Worm (Caenorhabditis elegans) whole organism, L3 larva: ENCODE results near the gene F47B7.4.

Experiments
- R02D3.7 ChIP-seq: fragments of 150-350 bp; optimal IDR thresholded peaks from 2 replicates; lab custom pipeline; 2014; ENCODE audit warnings: missing biosample characterization, missing genetic modification characterization
- ZK546.5 ChIP-seq: sonication (generic microtip); optimal IDR thresholded peaks from 2 replicates; lab custom pipeline; 2017; ENCODE audit warnings: missing biosample characterization, missing genetic modification characterization
- aly-2 ChIP-seq: fragments of 150-350 bp; optimal IDR thresholded peaks from 2 replicates; lab custom pipeline; 2014; ENCODE audit warnings: missing biosample characterization, missing genetic modification characterization
- ama-1 ChIP-seq: fragments of 150-350 bp; optimal IDR thresholded peaks from 2 replicates; lab custom pipeline; 2018
- ceh-16 ChIP-seq: sonication (generic microtip); optimal IDR thresholded peaks from 2 replicates; lab custom pipeline; 2017; ENCODE audit warnings: missing biosample characterization, missing genetic modification characterization
- ceh-28 ChIP-seq: fragments of 150-350 bp; optimal IDR thresholded peaks from 2 replicates; lab custom pipeline; 2014; ENCODE audit warnings: missing biosample characterization, missing genetic modification reagents, missing genetic modification characterization
- daf-12 ChIP-seq: fragments of 150-350 bp; optimal IDR thresholded peaks from 2 replicates; lab custom pipeline; 2014; ENCODE audit warnings: missing biosample characterization, missing genetic modification reagents, missing genetic modification characterization
- egl-27 ChIP-seq: sonication (generic microtip); optimal IDR thresholded peaks from 4 replicates; lab custom pipeline; 2017; ENCODE audit warnings: missing biosample characterization, missing genetic modification reagents, missing genetic modification characterization
- elt-1 ChIP-seq: fragments of 150-350 bp; optimal IDR thresholded peaks from 2 replicates; lab custom pipeline; 2014; ENCODE audit warnings: missing biosample characterization, missing genetic modification characterization
- elt-2 ChIP-seq: sonication (generic microtip); optimal IDR thresholded peaks from 2 replicates; lab custom pipeline; 2016; ENCODE audit warnings: missing genetic modification reagents, mild to moderate bottlenecking, missing genetic modification characterization, missing compliant biosample characterization
- elt-3 ChIP-seq, 3 experiments: fragments of 150-350 bp in 1 of 3; sonication (generic microtip) in 2 of 3; optimal IDR thresholded peaks; 2 replicates in 2 of 3; 4 replicates in 1 of 3; lab custom pipeline; 2014 to 2017; ENCODE audit warnings: missing biosample characterization in 3 of 3, missing genetic modification characterization in 3 of 3
- eor-1 ChIP-seq, 2 experiments: fragments of 150-350 bp; optimal IDR thresholded peaks; 2 replicates each; lab custom pipeline; 2014 to 2018; ENCODE audit warnings: missing biosample characterization in 2 of 2, missing genetic modification characterization in 2 of 2
- fkh-2 ChIP-seq: fragments of 150-350 bp; optimal IDR thresholded peaks from 2 replicates; lab custom pipeline; 2014; ENCODE audit warnings: missing biosample characterization, missing genetic modification reagents, missing genetic modification characterization
- fos-1 ChIP-seq: fragments of 150-350 bp; optimal IDR thresholded peaks from 2 replicates; lab custom pipeline; 2014; ENCODE audit warnings: missing biosample characterization, missing genetic modification characterization
- jun-1 ChIP-seq: fragments of 150-350 bp; optimal IDR thresholded peaks from 2 replicates; lab custom pipeline; 2014; ENCODE audit warnings: missing biosample characterization, missing genetic modification reagents, missing genetic modification characterization
- lin-15B ChIP-seq: fragments of 150-350 bp; optimal IDR thresholded peaks from 2 replicates; lab custom pipeline; 2014; ENCODE audit warnings: missing biosample characterization, missing genetic modification characterization
- lin-39 ChIP-seq: fragments of 150-350 bp; optimal IDR thresholded peaks from 2 replicates; lab custom pipeline; 2018; ENCODE audit warnings: missing biosample characterization, missing genetic modification reagents, missing genetic modification characterization
- lsy-12 ChIP-seq: sonication (generic microtip); optimal IDR thresholded peaks from 2 replicates; lab custom pipeline; 2016; ENCODE audit warnings: mild to moderate bottlenecking, missing genetic modification characterization, missing compliant biosample characterization
- mdl-1 ChIP-seq: fragments of 150-350 bp; optimal IDR thresholded peaks from 2 replicates; lab custom pipeline; 2014; ENCODE audit warnings: missing biosample characterization, missing genetic modification characterization
- nfya-1 ChIP-seq: sonication (generic microtip); optimal IDR thresholded peaks from 2 replicates; lab custom pipeline; 2017; ENCODE audit warnings: missing genetic modification characterization, mild to moderate bottlenecking, missing compliant biosample characterization, antibody characterized with exemption, moderate library complexity; ENCODE audit not compliant: insufficient read depth
- nhr-12 ChIP-seq: fragments of 150-350 bp; optimal IDR thresholded peaks from 2 replicates; lab custom pipeline; 2014; ENCODE audit warnings: missing biosample characterization, missing genetic modification characterization
- nhr-23 ChIP-seq: fragments of 150-350 bp; optimal IDR thresholded peaks from 2 replicates; lab custom pipeline; 2014; ENCODE audit warnings: missing biosample characterization, missing genetic modification reagents, missing genetic modification characterization
- nhr-237 ChIP-seq: fragments of 150-350 bp; optimal IDR thresholded peaks from 2 replicates; lab custom pipeline; 2014; ENCODE audit warnings: missing biosample characterization, missing genetic modification characterization
- nhr-25 ChIP-seq: sonication (generic microtip); optimal IDR thresholded peaks from 2 replicates; lab custom pipeline; 2017; ENCODE audit warnings: missing biosample characterization, missing genetic modification characterization
- nhr-67 ChIP-seq: fragments of 150-350 bp; optimal IDR thresholded peaks from 2 replicates; lab custom pipeline; 2014; ENCODE audit warnings: missing biosample characterization, missing genetic modification characterization
- nhr-76 ChIP-seq: fragments of 150-350 bp; sonication (generic microtip); optimal IDR thresholded peaks from 5 replicates; lab custom pipeline; 2014; ENCODE audit warnings: missing biosample characterization, missing genetic modification characterization
- nhr-77 ChIP-seq: fragments of 150-350 bp; optimal IDR thresholded peaks from 2 replicates; lab custom pipeline; 2014; ENCODE audit warnings: missing biosample characterization, missing genetic modification characterization
- pha-4 ChIP-seq: fragments of 150-350 bp; optimal IDR thresholded peaks from 2 replicates; lab custom pipeline; 2014; ENCODE audit warnings: missing biosample characterization, missing genetic modification reagents, missing genetic modification characterization
- pqm-1 ChIP-seq: fragments of 150-350 bp; optimal IDR thresholded peaks from 2 replicates; lab custom pipeline; 2017; ENCODE audit warnings: missing biosample characterization, missing genetic modification characterization, inconsistent platforms
- sea-2 ChIP-seq: fragments of 150-350 bp; sonication (generic microtip); optimal IDR thresholded peaks from 4 replicates; lab custom pipeline; 2014; ENCODE audit warnings: missing biosample characterization, missing genetic modification reagents, missing genetic modification characterization
- skn-1 ChIP-seq: fragments of 150-350 bp; optimal IDR thresholded peaks from 2 replicates; lab custom pipeline; 2014; ENCODE audit warnings: missing biosample characterization, missing genetic modification characterization
- snpc-4 ChIP-seq: fragments of 150-350 bp; optimal IDR thresholded peaks from 2 replicates; lab custom pipeline; 2014; ENCODE audit warnings: missing biosample characterization, missing genetic modification characterization
- unc-39 ChIP-seq: sonication (generic microtip); optimal IDR thresholded peaks from 4 replicates; lab custom pipeline; 2017; ENCODE audit warnings: missing biosample characterization, missing genetic modification characterization
- unc-62 ChIP-seq: fragments of 150-350 bp; sonication (generic microtip); optimal IDR thresholded peaks from 4 replicates; lab custom pipeline; 2014; ENCODE audit warnings: missing biosample characterization, missing genetic modification reagents, missing genetic modification characterization
- zag-1 ChIP-seq: fragments of 150-350 bp; optimal IDR thresholded peaks from 2 replicates; lab custom pipeline; 2014; ENCODE audit warnings: missing biosample characterization, missing genetic modification characterization
- ztf-11 ChIP-seq: fragments of 150-350 bp; optimal IDR thresholded peaks from 2 replicates; lab custom pipeline; 2014; ENCODE audit warnings: missing biosample characterization, missing genetic modification characterization
- ztf-4 ChIP-seq: fragments of 150-350 bp; optimal IDR thresholded peaks from 2 replicates; lab custom pipeline; 2014; ENCODE audit warnings: missing biosample characterization, missing genetic modification characterization

F47B7.4 gene

DNA sequence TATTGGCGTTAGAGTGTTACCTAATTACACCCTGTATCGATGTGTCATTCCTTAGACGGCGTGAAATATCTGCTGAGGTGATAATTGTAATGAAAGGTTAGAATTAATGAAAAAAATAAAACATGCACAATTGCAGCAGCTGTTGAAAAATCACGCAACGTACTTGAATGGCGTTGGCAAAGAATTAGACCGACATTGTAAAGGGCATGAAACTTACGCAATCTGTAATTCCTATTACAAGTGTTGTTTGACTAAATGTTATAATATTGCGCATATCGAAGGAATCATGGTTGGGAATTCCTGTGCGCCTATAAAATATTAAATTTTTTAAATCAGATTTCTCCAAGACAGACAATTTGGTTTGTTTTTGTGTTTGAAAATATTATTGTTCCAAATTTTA, 32.7 kb downstream of the F47B7.4 start, which contains the start of gene tag-18:
tag-18 (minus strand) TSS at position 305 of the 400 bp plus-strand sequence.
- TF ChIP-seq lin-15B (no peak), mdl-1 (tag; lab: Kevin White, UChicago) (no peak), ztf-11 (tag; lab: Kevin White, UChicago) (no peak)
- TF ChIP-seq, all 47 proteins: peak for 0

DNA sequence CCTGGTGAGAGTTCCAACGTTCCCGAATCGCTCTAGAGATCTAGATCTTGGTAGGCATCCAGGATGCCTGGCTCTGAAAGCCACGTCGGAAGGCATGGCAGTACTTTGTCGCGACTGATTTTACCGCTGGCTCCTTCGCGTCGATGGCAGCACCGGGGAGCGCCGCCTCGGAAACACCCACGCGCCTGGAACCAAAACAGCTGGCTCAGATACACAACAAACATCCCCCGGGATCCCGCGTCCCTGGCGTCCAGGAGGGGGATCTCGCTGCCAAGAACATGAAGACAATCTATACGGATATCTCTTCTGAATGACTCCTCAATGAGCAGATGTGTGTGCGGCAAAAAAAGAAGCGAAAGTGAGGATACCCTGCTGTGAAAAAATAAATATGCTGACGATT, 33.1 kb downstream of the F47B7.4 start:
- no peak for TF ChIP-seq ama-1 (lab: Kevin White, UChicago)
- TF ChIP-seq eor-1 (tag; optimal IDR thresholded peaks at IDR 0.05; lab: Kevin White, UChicago) = no peak
- TF ChIP-seq ceh-16 (tag; lab: Kevin White, UChicago) = no peak
- TF ChIP-seq lin-39 = no peak
- TF ChIP-seq ceh-28 (tag; lab: Kevin White, UChicago) = no peak
- no peak for TF ChIP-seq nhr-23
- no peak for TF ChIP-seq pqm-1 (tag; lab: Kevin White, UChicago)
- TF ChIP-seq ztf-11 (tag; lab: Kevin White, UChicago) = no peak
- no peak for TF ChIP-seq elt-2
- TF ChIP-seq egl-27 (tag; lab: Kevin White, UChicago) = no peak
- TF ChIP-seq nhr-77 (tag; lab: Kevin White, UChicago) = no peak
- no peak for TF ChIP-seq fos-1 (tag; lab: Kevin White, UChicago)
- TF ChIP-seq nhr-25 (tag; lab: Kevin White, UChicago) = no peak
- no peak for TF ChIP-seq ZK546.5 (tag; lab: Kevin White, UChicago)
- no peak for TF ChIP-seq elt-3 (tag; optimal IDR thresholded peaks at IDR 0.05; lab: Kevin White, UChicago)
- TF ChIP-seq skn-1 (tag; lab: Kevin White, UChicago) = no peak
- no peak for TF ChIP-seq pha-4
- TF ChIP-seq unc-62 (GFP tag; lab: Kevin White, UChicago) = no peak

DNA sequence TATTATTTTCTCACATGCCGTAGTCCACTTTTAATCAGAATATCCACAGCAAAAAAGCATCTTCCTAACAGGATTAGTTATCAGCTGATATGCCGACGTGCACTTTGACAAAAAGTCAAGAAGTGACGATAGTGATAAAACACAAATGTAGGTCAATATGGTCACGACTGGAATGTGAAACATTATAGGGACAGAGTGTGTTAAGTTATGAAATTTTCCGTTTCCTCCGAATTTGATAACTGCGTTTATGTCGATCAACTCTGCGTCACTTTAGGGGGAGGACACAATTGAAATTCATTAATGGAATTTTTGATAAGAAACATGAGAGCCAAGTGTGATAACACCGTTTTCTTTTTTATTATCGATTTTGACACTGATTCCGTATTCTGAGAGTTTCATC, 37.5 kb downstream of the F47B7.4 start, which contains the start of gene aex-4:
aex-4 (plus strand) TSS at position 312 of the 400 bp plus-strand sequence.
- TF ChIP-seq elt-2 (peak; percentile 97), jun-1 (peak; percentile 45), pqm-1 (tag; lab: Kevin White, UChicago) (peak; percentile 96), lsy-12 (tag; lab: Kevin White, UChicago) (no peak), nhr-25 (tag; lab: Kevin White, UChicago) (no peak), ceh-16 (tag; lab: Kevin White, UChicago) (no peak), R02D3.7 (tag; lab: Kevin White, UChicago) (no peak)

DNA sequence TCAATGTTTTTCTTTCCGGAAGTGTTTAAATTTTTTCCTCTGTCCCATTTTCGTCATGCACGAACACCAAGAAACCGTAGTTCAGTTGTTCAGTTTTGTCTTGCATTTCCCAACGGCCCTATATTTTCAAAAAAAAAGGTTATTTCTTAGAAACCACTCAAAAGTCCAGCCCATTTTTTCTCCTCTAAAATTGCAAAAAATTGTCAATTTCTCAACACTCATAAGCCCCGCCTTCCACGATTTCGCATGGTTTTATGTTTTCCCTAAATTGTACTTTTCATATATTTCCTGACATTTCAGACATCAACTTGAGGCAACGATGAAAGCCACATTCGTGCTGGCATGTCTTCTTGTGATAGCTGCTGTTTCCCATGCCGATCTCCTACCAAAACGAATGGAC, 39.2 kb downstream of the F47B7.4 start, which contains the start of gene nlp-1:
nlp-1 (plus strand) TSS at position 301 of the 400 bp plus-strand sequence.
- TF ChIP-seq snpc-4 (tag; lab: Kevin White, UChicago) (no peak), daf-12 (tag; lab: Kevin White, UChicago) (no peak), elt-1 (tag; lab: Kevin White, UChicago) (no peak), jun-1 (no peak), ztf-4 (no peak), elt-2 (no peak), ceh-28 (tag; lab: Kevin White, UChicago) (no peak), nhr-67 (tag; lab: Kevin White, UChicago) (no peak), elt-3 (tag; optimal IDR thresholded peaks at IDR 0.05; lab: Kevin White, UChicago) (no peak), zag-1 (tag; lab: Kevin White, UChicago) (no peak), egl-27 (tag; lab: Kevin White, UChicago) (no peak), lin-15B (no peak), pqm-1 (tag; lab: Kevin White, UChicago) (no peak)
- TF ChIP-seq, all 47 proteins: peak for 0

DNA sequence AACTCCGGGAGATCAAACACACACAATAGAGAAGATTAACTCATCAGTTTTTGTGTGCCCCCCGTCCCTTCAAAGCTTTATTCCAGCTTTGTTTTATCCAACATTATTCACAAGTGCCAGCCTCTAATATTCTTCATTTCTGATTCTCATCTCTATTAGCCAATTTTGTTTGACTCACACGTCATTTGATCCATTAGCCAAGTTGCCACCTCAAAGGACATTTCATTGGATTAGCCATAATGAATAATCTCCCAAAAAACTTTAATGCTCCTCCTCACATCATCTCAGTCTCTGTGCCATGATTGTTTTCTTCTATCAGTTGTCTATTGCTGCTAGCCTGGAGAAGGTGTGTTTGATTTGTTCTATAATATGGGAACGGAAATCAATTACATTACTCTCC, 41.0 kb downstream of the F47B7.4 start:
- TF ChIP-seq ztf-4 (no peak), mdl-1 (tag; lab: Kevin White, UChicago) (no peak), nhr-12 (no peak), fos-1 (tag; lab: Kevin White, UChicago) (no peak), lsy-12 (tag; lab: Kevin White, UChicago) (no peak), sea-2 (no peak), ZK546.5 (tag; lab: Kevin White, UChicago) (no peak), nhr-237 (no peak), nhr-76 (tag; lab: Kevin White, UChicago) (no peak), unc-39 (tag; lab: Kevin White, UChicago) (no peak), nhr-23 (no peak), ceh-16 (tag; lab: Kevin White, UChicago) (no peak), aly-2 (no peak), skn-1 (tag; lab: Kevin White, UChicago) (no peak), elt-3 (tag; optimal IDR thresholded peaks at IDR 0.05; lab: Kevin White, UChicago) (no peak), nfya-1 (no peak), unc-62 (GFP tag; lab: Kevin White, UChicago) (no peak), fkh-2 (tag; lab: Kevin White, UChicago) (no peak)
